Fruit fly (Drosophila melanogaster) Kc167 (cell line): Measurements from ENCODE around the gene CG31926.

Experiments
- Myc ChIP-seq: fragments of >200 bp; optimal IDR thresholded peaks from 2 replicates; lab custom pipeline; 2017; ENCODE audit warnings: missing external identifiers
- Sin3A ChIP-seq: fragments of >200 bp; optimal IDR thresholded peaks from 2 replicates; lab custom pipeline; 2018; ENCODE audit warnings: missing external identifiers
- h ChIP-seq: fragments of >200 bp; optimal IDR thresholded peaks from 3 replicates; lab custom pipeline; 2018; ENCODE audit warnings: missing external identifiers
- insv ChIP-seq: fragments of >200 bp; optimal IDR thresholded peaks from 3 replicates; lab custom pipeline; 2018; ENCODE audit warnings: missing external identifiers
- psq ChIP-seq: fragments of >200 bp; optimal IDR thresholded peaks from 2 replicates; lab custom pipeline; 2017; ENCODE audit warnings: missing external identifiers
- ttk ChIP-seq: sonication (Bioruptor generic); optimal IDR thresholded peaks from 2 replicates; lab custom pipeline; 2017; ENCODE audit warnings: missing external identifiers

Gene CG31926

dm6 chr2L:1495160-1495559 is at the start of gene CG31926:
Gene CG31926, plus strand, starts transcription at chr2L:1495460.
- TF ChIP-seq h, result no peak
- no peak for TF ChIP-seq insv (lab: Kevin White, UChicago)
- no peak for TF ChIP-seq psq
- no peak for TF ChIP-seq Sin3A
- no peak for TF ChIP-seq Myc (lab: Kevin White, UChicago)
- no peak for TF ChIP-seq ttk

dm6 chr2L:1446740-1447139 is 48.5 kb upstream of the CG31926 start:
- TF ChIP-seq insv (lab: Kevin White, UChicago) (no peak), h (no peak), psq (no peak), Sin3A (no peak), ttk (no peak), Myc (lab: Kevin White, UChicago) (no peak)

- TF ChIP-seq insv (lab: Kevin White, UChicago) (no peak), psq (no peak), ttk (no peak), Myc (lab: Kevin White, UChicago) (no peak), Sin3A (no peak), h (no peak)
Measured at dm6 chr2L:1447652-1448051, 47.6 kb upstream of the CG31926 start.

dm6 chr2L:1448188-1448587 is 47.1 kb upstream of the CG31926 start:
- no peak for TF ChIP-seq Myc (lab: Kevin White, UChicago)
- TF ChIP-seq insv (lab: Kevin White, UChicago), result no peak
- TF ChIP-seq ttk, result no peak
- TF ChIP-seq psq, result no peak
- no peak for TF ChIP-seq Sin3A
- no peak for TF ChIP-seq h

- TF ChIP-seq psq (no peak), insv (lab: Kevin White, UChicago) (no peak), Myc (lab: Kevin White, UChicago) (no peak), Sin3A (no peak), ttk (no peak), h (no peak)
Measured at dm6 chr2L:1449718-1450441, 45.4 kb upstream of the CG31926 start.

dm6 chr2L:1455498-1455897 is 39.8 kb upstream of the CG31926 start:
- TF ChIP-seq psq (no peak), insv (lab: Kevin White, UChicago) (no peak), Myc (lab: Kevin White, UChicago) (no peak), h (no peak), Sin3A (no peak), ttk (no peak)

- TF ChIP-seq Myc (lab: Kevin White, UChicago), result no peak
- TF ChIP-seq ttk, result no peak
- TF ChIP-seq Sin3A, result no peak
- TF ChIP-seq h, result no peak
- TF ChIP-seq insv (lab: Kevin White, UChicago), result no peak
- no peak for TF ChIP-seq psq
Measured at dm6 chr2L:1456305-1456704, 39.0 kb upstream of the CG31926 start.

dm6 chr2L:1456822-1457221 is 38.4 kb upstream of the CG31926 start:
- no peak for TF ChIP-seq insv (lab: Kevin White, UChicago)
- TF ChIP-seq Sin3A, result no peak
- TF ChIP-seq Myc (lab: Kevin White, UChicago), result no peak
- TF ChIP-seq psq, result no peak
- no peak for TF ChIP-seq ttk
- TF ChIP-seq h, result no peak

- no peak for TF ChIP-seq ttk
- TF ChIP-seq Sin3A, result no peak
- TF ChIP-seq h, result no peak
- no peak for TF ChIP-seq psq
- no peak for TF ChIP-seq Myc (lab: Kevin White, UChicago)
- no peak for TF ChIP-seq insv (lab: Kevin White, UChicago)
Measured at dm6 chr2L:1458584-1459203, 36.6 kb upstream of the CG31926 start.

- TF ChIP-seq insv (lab: Kevin White, UChicago) (no peak), psq (no peak), Sin3A (no peak), h (no peak), Myc (lab: Kevin White, UChicago) (no peak), ttk (no peak)
Measured at dm6 chr2L:1459344-1459743, 35.9 kb upstream of the CG31926 start.

- TF ChIP-seq h (no peak), psq (no peak), ttk (no peak), Sin3A (no peak), Myc (lab: Kevin White, UChicago) (no peak)
Measured at dm6 chr2L:1460463-1461219, 34.6 kb upstream of the CG31926 start.

dm6 chr2L:1462136-1462535 is 33.1 kb upstream of the CG31926 start:
- TF ChIP-seq insv (lab: Kevin White, UChicago) (no peak), Sin3A (no peak), psq (no peak), ttk (no peak), Myc (lab: Kevin White, UChicago) (no peak), h (no peak)

- no peak for TF ChIP-seq ttk
- TF ChIP-seq psq, result no peak
- TF ChIP-seq h, result no peak
- no peak for TF ChIP-seq insv (lab: Kevin White, UChicago)
- no peak for TF ChIP-seq Myc (lab: Kevin White, UChicago)
- no peak for TF ChIP-seq Sin3A
Measured at dm6 chr2L:1463362-1463908, 31.8 kb upstream of the CG31926 start.
